Worm (Caenorhabditis elegans) whole organism, L2 larva: ENCODE results near the gene srj-25.

ENCODE experiments used
- C34F6.9 ChIP-seq: fragments of 150-350 bp; optimal IDR thresholded peaks from 2 replicates; lab custom pipeline; 2014; ENCODE audit warnings: missing biosample characterization, missing genetic modification characterization
- F13H6.1 ChIP-seq: sonication (generic microtip); optimal IDR thresholded peaks from 2 replicates; lab custom pipeline; 2016; ENCODE audit warnings: missing genetic modification characterization, missing compliant biosample characterization
- R02D3.7 ChIP-seq: fragments of 150-350 bp; optimal IDR thresholded peaks from 2 replicates; lab custom pipeline; 2014; ENCODE audit warnings: missing biosample characterization, missing genetic modification characterization
- Y55F3AM.14 ChIP-seq: fragments of 200-800 bp; sonication (Bioruptor generic); optimal IDR thresholded peaks from 2 replicates; lab custom pipeline; 2018; ENCODE audit warnings: mild to moderate bottlenecking, missing genetic modification characterization, missing compliant biosample characterization
- ZK546.5 ChIP-seq: sonication (generic microtip); optimal IDR thresholded peaks from 2 replicates; lab custom pipeline; 2017; ENCODE audit warnings: missing biosample characterization, missing genetic modification characterization
- alr-1 ChIP-seq: fragments of 150-350 bp; optimal IDR thresholded peaks from 2 replicates; lab custom pipeline; 2014; ENCODE audit warnings: missing biosample characterization, missing genetic modification characterization
- aly-2 ChIP-seq: fragments of 150-350 bp; optimal IDR thresholded peaks from 2 replicates; lab custom pipeline; 2014; ENCODE audit warnings: missing biosample characterization, missing genetic modification characterization
- ama-1 ChIP-seq: fragments of 150-350 bp; optimal IDR thresholded peaks from 2 replicates; lab custom pipeline; 2018; ENCODE audit warnings: inconsistent platforms
- blmp-1 ChIP-seq: sonication (generic microtip); optimal IDR thresholded peaks from 2 replicates; lab custom pipeline; 2017; ENCODE audit warnings: missing genetic modification characterization, mild to moderate bottlenecking, missing compliant biosample characterization, antibody characterized with exemption, moderate library complexity; ENCODE audit not compliant: insufficient read depth
- ceh-16 ChIP-seq: fragments of 150-350 bp; optimal IDR thresholded peaks from 2 replicates; lab custom pipeline; 2014; ENCODE audit warnings: missing biosample characterization, missing genetic modification characterization
- ceh-82 ChIP-seq: fragments of 150-350 bp; optimal IDR thresholded peaks from 2 replicates; lab custom pipeline; 2014; ENCODE audit warnings: missing biosample characterization, missing genetic modification characterization
- crh-2 ChIP-seq: sonication (generic microtip); optimal IDR thresholded peaks from 2 replicates; lab custom pipeline; 2017; ENCODE audit warnings: missing biosample characterization, missing genetic modification characterization
- dmd-4 ChIP-seq: sonication (generic microtip); optimal IDR thresholded peaks from 2 replicates; lab custom pipeline; 2017; ENCODE audit warnings: missing biosample characterization, missing genetic modification characterization
- egl-27 ChIP-seq: sonication (generic microtip); optimal IDR thresholded peaks from 3 replicates; lab custom pipeline; 2017; ENCODE audit warnings: missing biosample characterization, missing genetic modification reagents, missing genetic modification characterization
- elt-1 ChIP-seq: fragments of 150-350 bp; optimal IDR thresholded peaks from 2 replicates; lab custom pipeline; 2014; ENCODE audit warnings: missing biosample characterization, missing genetic modification characterization
- elt-3 ChIP-seq: sonication (generic microtip); optimal IDR thresholded peaks from 2 replicates; lab custom pipeline; 2017; ENCODE audit warnings: missing biosample characterization, missing genetic modification characterization
- fos-1 ChIP-seq: fragments of 150-350 bp; optimal IDR thresholded peaks from 2 replicates; lab custom pipeline; 2014; ENCODE audit warnings: missing biosample characterization, missing genetic modification characterization
- gmeb-1 ChIP-seq: fragments of 150-350 bp; optimal IDR thresholded peaks from 2 replicates; lab custom pipeline; 2014; ENCODE audit warnings: missing biosample characterization, missing genetic modification characterization
- lin-11 ChIP-seq: fragments of 150-350 bp; sonication (generic microtip); optimal IDR thresholded peaks from 2 replicates; lab custom pipeline; 2014; ENCODE audit warnings: missing biosample characterization, missing genetic modification characterization, inconsistent platforms, mixed read lengths
- lin-13 ChIP-seq: fragments of 150-350 bp; optimal IDR thresholded peaks from 2 replicates; lab custom pipeline; 2014; ENCODE audit warnings: missing biosample characterization, missing genetic modification reagents, missing genetic modification characterization
- lin-39 ChIP-seq: fragments of 150-350 bp; optimal IDR thresholded peaks from 2 replicates; lab custom pipeline; 2014; ENCODE audit warnings: missing biosample characterization, missing genetic modification reagents, missing genetic modification characterization
- lsy-2 ChIP-seq, 2 experiments: fragments of 150-350 bp in 1 of 2; sonication (generic microtip) in 1 of 2; optimal IDR thresholded peaks; 2 replicates each; lab custom pipeline; 2014 to 2017; ENCODE audit warnings: missing biosample characterization in 2 of 2, missing genetic modification characterization in 2 of 2
- mab-5 ChIP-seq: fragments of 150-350 bp; optimal IDR thresholded peaks from 2 replicates; lab custom pipeline; 2014; ENCODE audit warnings: missing biosample characterization, missing genetic modification characterization
- mbf-1 ChIP-seq: sonication (generic microtip); optimal IDR thresholded peaks from 2 replicates; lab custom pipeline; 2017; ENCODE audit warnings: missing biosample characterization, missing genetic modification characterization
- mdl-1 ChIP-seq, 2 experiments: fragments of 150-350 bp in 1 of 2; sonication (generic microtip) in 1 of 2; optimal IDR thresholded peaks; 2 replicates each; lab custom pipeline; 2017; ENCODE audit warnings: missing biosample characterization in 2 of 2, missing genetic modification characterization in 2 of 2
- nhr-10 ChIP-seq: sonication (generic microtip); optimal IDR thresholded peaks from 2 replicates; lab custom pipeline; 2017; ENCODE audit warnings: missing biosample characterization, missing genetic modification characterization
- nhr-11 ChIP-seq: fragments of 150-350 bp; optimal IDR thresholded peaks from 2 replicates; lab custom pipeline; 2014; ENCODE audit warnings: missing biosample characterization, missing genetic modification characterization
- nhr-12 ChIP-seq: fragments of 150-350 bp; optimal IDR thresholded peaks from 2 replicates; lab custom pipeline; 2014; ENCODE audit warnings: missing biosample characterization, missing genetic modification characterization
- nhr-129 ChIP-seq: fragments of 150-350 bp; optimal IDR thresholded peaks from 2 replicates; lab custom pipeline; 2014; ENCODE audit warnings: missing biosample characterization, missing genetic modification characterization
- nhr-21 ChIP-seq: fragments of 150-350 bp; optimal IDR thresholded peaks from 2 replicates; lab custom pipeline; 2014; ENCODE audit warnings: missing biosample characterization, missing genetic modification characterization
- nhr-23 ChIP-seq: fragments of 150-350 bp; optimal IDR thresholded peaks from 2 replicates; lab custom pipeline; 2014; ENCODE audit warnings: missing biosample characterization, missing genetic modification reagents, missing genetic modification characterization
- nhr-237 ChIP-seq: fragments of 150-350 bp; optimal IDR thresholded peaks from 2 replicates; lab custom pipeline; 2014; ENCODE audit warnings: missing biosample characterization, missing genetic modification characterization
- nhr-25 ChIP-seq: fragments of 150-350 bp; sonication (generic microtip); optimal IDR thresholded peaks from 3 replicates; lab custom pipeline; 2014; ENCODE audit warnings: missing biosample characterization, missing genetic modification characterization
- nhr-6 ChIP-seq: fragments of 150-350 bp; optimal IDR thresholded peaks from 2 replicates; lab custom pipeline; 2014; ENCODE audit warnings: missing biosample characterization, missing genetic modification characterization
- nhr-77 ChIP-seq: fragments of 150-350 bp; optimal IDR thresholded peaks from 2 replicates; lab custom pipeline; 2014; ENCODE audit warnings: missing biosample characterization, missing genetic modification characterization
- peb-1 ChIP-seq: fragments of 150-350 bp; optimal IDR thresholded peaks from 2 replicates; lab custom pipeline; 2014; ENCODE audit warnings: missing biosample characterization, missing genetic modification characterization
- sem-4 ChIP-seq: fragments of 150-350 bp; optimal IDR thresholded peaks from 2 replicates; lab custom pipeline; 2014; ENCODE audit warnings: missing biosample characterization, missing genetic modification reagents, missing genetic modification characterization
- skn-1 ChIP-seq: sonication (generic microtip); optimal IDR thresholded peaks from 2 replicates; lab custom pipeline; 2017; ENCODE audit warnings: missing biosample characterization, missing genetic modification characterization
- sma-3 ChIP-seq: sonication (generic microtip); optimal IDR thresholded peaks from 2 replicates; lab custom pipeline; 2016; ENCODE audit warnings: missing genetic modification reagents, missing genetic modification characterization, missing compliant biosample characterization
- sma-9 ChIP-seq, 2 experiments: fragments of 150-350 bp in 1 of 2; sonication (generic microtip) in 1 of 2; optimal IDR thresholded peaks; 2 replicates each; lab custom pipeline; 2014 to 2016; ENCODE audit warnings: missing genetic modification characterization in 2 of 2, mild to moderate bottlenecking in 1 of 2, missing biosample characterization in 1 of 2, missing compliant biosample characterization in 1 of 2, missing genetic modification reagents in 1 of 2, moderate library complexity in 1 of 2
- snpc-4 ChIP-seq: fragments of 150-350 bp; optimal IDR thresholded peaks from 2 replicates; lab custom pipeline; 2014; ENCODE audit warnings: missing biosample characterization, missing genetic modification characterization
- unc-39 ChIP-seq: fragments of 150-350 bp; optimal IDR thresholded peaks from 2 replicates; lab custom pipeline; 2014; ENCODE audit warnings: missing biosample characterization, missing genetic modification characterization
- unc-55 ChIP-seq: fragments of 150-350 bp; sonication (generic microtip); optimal IDR thresholded peaks from 3 replicates; lab custom pipeline; 2014; ENCODE audit warnings: missing biosample characterization, missing genetic modification reagents, missing genetic modification characterization
- unc-62 ChIP-seq: fragments of 150-350 bp; optimal IDR thresholded peaks from 2 replicates; lab custom pipeline; 2014; ENCODE audit warnings: missing biosample characterization, missing genetic modification reagents, missing genetic modification characterization
- zag-1 ChIP-seq: fragments of 150-350 bp; optimal IDR thresholded peaks from 2 replicates; lab custom pipeline; 2014; ENCODE audit warnings: missing biosample characterization, missing genetic modification characterization
- ztf-1 ChIP-seq: fragments of 200-800 bp; sonication (Bioruptor generic); conservative IDR thresholded peaks from 2 replicates; pipeline ENCODE4 v1.3.6; 2022; ENCODE audit warnings: missing genetic modification characterization, missing compliant biosample characterization
- ztf-11 ChIP-seq: sonication (generic microtip); optimal IDR thresholded peaks from 2 replicates; lab custom pipeline; 2017; ENCODE audit warnings: missing biosample characterization, missing genetic modification characterization
- ztf-4 ChIP-seq: fragments of 150-350 bp; optimal IDR thresholded peaks from 2 replicates; lab custom pipeline; 2014; ENCODE audit warnings: missing biosample characterization, missing genetic modification characterization

The srj-25 gene

ce11 chrV:724946-725806, 10.9 kb downstream of the srj-25 start:
- no peak for TF ChIP-seq ceh-16 (tag; lab: Kevin White, UChicago)
- TF ChIP-seq fos-1: no peak
- TF ChIP-seq nhr-12 (tag; lab: Kevin White, UChicago): no peak
- TF ChIP-seq aly-2 (tag; lab: Kevin White, UChicago): no peak
- TF ChIP-seq nhr-25 (tag; lab: Kevin White, UChicago): no peak
- no peak for TF ChIP-seq alr-1
- TF ChIP-seq nhr-6 (tag; lab: Kevin White, UChicago): no peak
- TF ChIP-seq gmeb-1 (tag; lab: Kevin White, UChicago): no peak
- peak; percentile 16 for TF ChIP-seq nhr-21 (tag; lab: Kevin White, UChicago)
- no peak for TF ChIP-seq C34F6.9 (tag; lab: Kevin White, UChicago)
- TF ChIP-seq lin-13 (GFP tag; lab: Kevin White, UChicago): no peak
- TF ChIP-seq ZK546.5 (tag; lab: Kevin White, UChicago): no peak
- no peak for TF ChIP-seq F13H6.1 (tag; lab: Kevin White, UChicago)
- TF ChIP-seq ceh-82 (tag; lab: Kevin White, UChicago): no peak
- no peak for TF ChIP-seq crh-2 (tag; lab: Kevin White, UChicago)
- no peak for TF ChIP-seq sem-4 (tag; lab: Kevin White, UChicago)
- TF ChIP-seq nhr-23: no peak
- TF ChIP-seq skn-1 (tag; lab: Kevin White, UChicago): no peak
- peak; percentile 41 for TF ChIP-seq sma-9 (GFP tag; optimal IDR thresholded peaks at IDR 0.05; lab: Kevin White, UChicago)
- TF ChIP-seq sma-9 (tag; optimal IDR thresholded peaks at IDR 0.05; lab: Kevin White, UChicago): no peak
- TF ChIP-seq lsy-2 (tag; optimal IDR thresholded peaks at IDR 0.05; lab: Kevin White, UChicago): no peak
- TF ChIP-seq R02D3.7 (tag; lab: Kevin White, UChicago): no peak
- no peak for TF ChIP-seq egl-27 (tag; lab: Kevin White, UChicago)
- no peak for TF ChIP-seq nhr-10 (tag; lab: Kevin White, UChicago)
- TF ChIP-seq dmd-4 (tag; lab: Kevin White, UChicago): no peak
- TF ChIP-seq nhr-77: no peak
- TF ChIP-seq nhr-11 (tag; lab: Kevin White, UChicago): no peak
- no peak for TF ChIP-seq snpc-4 (tag; lab: Kevin White, UChicago)
- TF ChIP-seq Y55F3AM.14: peak; percentile 14
- no peak for TF ChIP-seq mdl-1 (tag; optimal IDR thresholded peaks at IDR 0.05; lab: Kevin White, UChicago)
- TF ChIP-seq lin-11 (tag; lab: Kevin White, UChicago): peak; percentile 13
- no peak for TF ChIP-seq zag-1 (tag; lab: Kevin White, UChicago)
- TF ChIP-seq ztf-4 (tag; lab: Kevin White, UChicago): no peak
- no peak for TF ChIP-seq blmp-1
- TF ChIP-seq nhr-237 (tag; lab: Kevin White, UChicago): no peak
- no peak for TF ChIP-seq elt-3 (tag; lab: Kevin White, UChicago)
- peak; percentile 35 for TF ChIP-seq nhr-129 (tag; lab: Kevin White, UChicago)
- TF ChIP-seq unc-62 (GFP tag; lab: Kevin White, UChicago): no peak
- TF ChIP-seq ztf-11 (tag; lab: Kevin White, UChicago): no peak
- no peak for TF ChIP-seq mbf-1 (tag; lab: Kevin White, UChicago)
- TF ChIP-seq lin-39 (tag; lab: Kevin White, UChicago): no peak
- no peak for TF ChIP-seq unc-55 (GFP tag; lab: Kevin White, UChicago)
- TF ChIP-seq ztf-1 (GFP tag; lab: Robert Waterston, UW): no peak
- peak; percentile 92 for TF ChIP-seq ama-1
- no peak for TF ChIP-seq unc-39 (tag; lab: Kevin White, UChicago)
- no peak for TF ChIP-seq sma-3 (GFP tag; lab: Kevin White, UChicago)
- TF ChIP-seq mab-5 (tag; lab: Kevin White, UChicago): no peak
- TF ChIP-seq elt-1 (tag; lab: Kevin White, UChicago): no peak
- TF ChIP-seq peb-1 (tag; lab: Kevin White, UChicago): no peak
